Worm (Caenorhabditis elegans) whole organism, early embryonic: ENCODE measurements around the gene srx-33.

Experiments used
- B0310.2 ChIP-seq: sonication (generic microtip); optimal IDR thresholded peaks from 2 replicates; lab custom pipeline; 2016; ENCODE audit warnings: mild to moderate bottlenecking, missing genetic modification characterization, missing compliant biosample characterization
- F13C5.2 ChIP-seq: sonication (generic microtip); optimal IDR thresholded peaks from 2 replicates; lab custom pipeline; 2017; ENCODE audit warnings: mild to moderate bottlenecking, missing genetic modification characterization, inconsistent platforms, missing compliant biosample characterization
- aly-1 ChIP-seq: sonication (generic microtip); optimal IDR thresholded peaks from 2 replicates; lab custom pipeline; 2016; ENCODE audit warnings: missing genetic modification characterization, missing compliant biosample characterization
- ama-1 ChIP-seq: fragments of 150-350 bp; optimal IDR thresholded peaks from 2 replicates; lab custom pipeline; 2014
- ceh-13 ChIP-seq: fragments of 200-800 bp; sonication (Bioruptor generic); optimal IDR thresholded peaks from 2 replicates; lab custom pipeline; 2018; ENCODE audit warnings: mild to moderate bottlenecking, missing genetic modification characterization, missing compliant biosample characterization
- ceh-36 ChIP-seq: sonication (generic microtip); optimal IDR thresholded peaks from 2 replicates; lab custom pipeline; 2016; ENCODE audit warnings: missing genetic modification characterization, inconsistent platforms, missing compliant biosample characterization
- ets-7 ChIP-seq: sonication (generic microtip); optimal IDR thresholded peaks from 2 replicates; lab custom pipeline; 2016; ENCODE audit warnings: missing genotype, missing genetic modification characterization, missing compliant biosample characterization
- flt-1 ChIP-seq: fragments of 200-800 bp; sonication (Bioruptor generic); IDR thresholded peaks from 2 replicates; pipeline ENCODE4 v1.3.6; 2022; ENCODE audit warnings: missing genetic modification characterization, missing compliant biosample characterization
- hmbx-1 ChIP-seq: sonication (generic microtip); optimal IDR thresholded peaks from 2 replicates; lab custom pipeline; 2016; ENCODE audit warnings: mild to moderate bottlenecking, missing genetic modification characterization, missing compliant biosample characterization
- hmg-4 ChIP-seq: fragments of 200-800 bp; sonication (Bioruptor generic); optimal IDR thresholded peaks from 2 replicates; lab custom pipeline; 2018; ENCODE audit warnings: mild to moderate bottlenecking, missing genetic modification characterization, missing compliant biosample characterization
- hnd-1 ChIP-seq: sonication (generic microtip); optimal IDR thresholded peaks from 2 replicates; lab custom pipeline; 2016; ENCODE audit warnings: missing genetic modification characterization, missing compliant biosample characterization
- pes-1 ChIP-seq: fragments of 200-800 bp; sonication (Bioruptor generic); IDR thresholded peaks from 2 replicates; pipeline ENCODE4 v1.3.6; 2022; ENCODE audit warnings: missing genetic modification reagents, missing genetic modification characterization, missing compliant biosample characterization
- scrt-1 ChIP-seq: fragments of 200-800 bp; sonication (Bioruptor generic); IDR thresholded peaks from 2 replicates; pipeline ENCODE4 v1.3.6; 2022; ENCODE audit warnings: missing genetic modification characterization, missing compliant biosample characterization
- sea-1 ChIP-seq: fragments of 200-800 bp; sonication (Bioruptor generic); conservative IDR thresholded peaks from 2 replicates; pipeline ENCODE4 v1.3.6; 2022; ENCODE audit warnings: missing genetic modification characterization, missing compliant biosample characterization
- tbx-11 ChIP-seq: fragments of 200-800 bp; sonication (Bioruptor generic); IDR thresholded peaks from 2 replicates; pipeline ENCODE4 v1.3.6; 2022; ENCODE audit warnings: missing genetic modification characterization, missing compliant biosample characterization
- tbx-37 ChIP-seq: fragments of 200-800 bp; sonication (Bioruptor generic); conservative IDR thresholded peaks from 2 replicates; pipeline ENCODE4 v1.3.6; 2022; ENCODE audit warnings: missing genetic modification reagents, missing genetic modification characterization, missing compliant biosample characterization
- tra-4 ChIP-seq: sonication (generic microtip); optimal IDR thresholded peaks from 2 replicates; lab custom pipeline; 2017; ENCODE audit warnings: missing genetic modification characterization, missing compliant biosample characterization

Gene srx-33

DNA sequence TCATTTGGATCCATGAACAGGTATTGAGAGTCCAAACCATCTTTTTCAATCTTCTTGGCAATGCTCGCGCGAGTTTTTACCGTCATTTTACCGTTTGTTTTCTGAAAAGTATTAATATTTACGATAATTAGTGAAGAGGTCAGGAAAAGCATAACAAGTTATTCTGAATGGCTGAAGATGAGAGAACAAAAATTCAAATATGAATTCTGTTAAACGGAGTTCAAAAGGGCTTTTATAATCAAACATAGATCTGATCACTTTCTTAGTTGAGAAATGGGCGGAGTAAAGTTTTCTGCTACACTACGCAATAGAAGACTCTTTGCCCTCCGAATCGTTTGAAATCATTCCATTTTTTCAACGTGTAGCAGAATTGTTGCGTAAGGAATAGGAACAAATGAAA, 34.4 kb upstream of the srx-33 start, which contains the start of gene fat-7:
fat-7 (minus strand) TSS at position 101 of the 400 bp plus-strand sequence.
- TF ChIP-seq B0310.2 (no peak), tbx-11 (no peak), scrt-1 (no peak), F13C5.2 (no peak), hmbx-1 (tag; lab: Kevin White, UChicago) (no peak), ceh-13 (GFP tag; lab: Kevin White, UChicago) (no peak), tbx-37 (GFP tag; lab: Robert Waterston, UW) (no peak), hmg-4 (GFP tag; lab: Kevin White, UChicago) (no peak)

DNA sequence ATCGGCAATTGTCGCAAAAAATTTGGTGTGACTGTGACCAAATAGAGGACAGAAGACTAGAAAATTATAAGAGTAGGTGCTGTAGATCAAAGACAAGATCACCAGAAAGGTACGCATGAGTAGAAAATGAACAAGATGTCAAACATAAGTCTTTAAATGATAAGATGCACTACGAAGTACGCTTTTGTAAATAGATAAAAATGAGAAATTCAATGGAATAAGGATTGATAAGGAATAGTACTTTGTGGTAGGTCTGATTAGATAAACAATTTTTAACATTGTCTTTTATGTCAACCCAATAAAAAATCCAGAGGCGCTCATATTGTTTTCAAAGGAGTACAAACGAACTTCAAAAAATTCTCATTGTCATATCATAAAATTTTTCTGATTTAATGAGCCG, 31.9 kb upstream of the srx-33 start, which contains the start of gene F10D2.8:
F10D2.8 (minus strand) TSS at position 145 of the 400 bp plus-strand sequence.
- no peak for TF ChIP-seq tbx-11
- TF ChIP-seq ceh-13 (GFP tag; lab: Kevin White, UChicago) = no peak
- TF ChIP-seq aly-1 (tag; lab: Kevin White, UChicago) = no peak
- no peak for TF ChIP-seq hmg-4 (GFP tag; lab: Kevin White, UChicago)

DNA sequence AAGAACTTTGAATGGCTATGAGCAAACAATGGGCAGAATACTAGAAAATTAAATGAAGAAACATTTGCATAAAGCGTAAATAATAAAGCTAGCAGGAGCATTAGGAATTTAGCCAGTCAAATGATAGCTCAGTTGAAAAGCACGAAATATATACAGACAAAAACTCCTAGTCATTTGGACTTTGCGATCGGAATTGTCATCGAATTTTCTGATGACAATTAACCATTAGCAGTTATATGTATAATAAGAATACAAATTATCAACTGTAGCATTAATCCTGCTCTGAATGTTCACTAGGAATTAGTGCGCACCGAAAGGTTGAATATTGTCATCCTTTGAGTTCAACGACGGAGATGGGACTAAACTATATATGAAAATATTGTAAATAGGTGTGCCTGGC, 28.7 kb upstream of the srx-33 start, which contains the start of gene ugt-38:
ugt-38 (minus strand) TSS at position 101 of the 400 bp plus-strand sequence.
- TF ChIP-seq pes-1 (no peak), B0310.2 (no peak)

DNA sequence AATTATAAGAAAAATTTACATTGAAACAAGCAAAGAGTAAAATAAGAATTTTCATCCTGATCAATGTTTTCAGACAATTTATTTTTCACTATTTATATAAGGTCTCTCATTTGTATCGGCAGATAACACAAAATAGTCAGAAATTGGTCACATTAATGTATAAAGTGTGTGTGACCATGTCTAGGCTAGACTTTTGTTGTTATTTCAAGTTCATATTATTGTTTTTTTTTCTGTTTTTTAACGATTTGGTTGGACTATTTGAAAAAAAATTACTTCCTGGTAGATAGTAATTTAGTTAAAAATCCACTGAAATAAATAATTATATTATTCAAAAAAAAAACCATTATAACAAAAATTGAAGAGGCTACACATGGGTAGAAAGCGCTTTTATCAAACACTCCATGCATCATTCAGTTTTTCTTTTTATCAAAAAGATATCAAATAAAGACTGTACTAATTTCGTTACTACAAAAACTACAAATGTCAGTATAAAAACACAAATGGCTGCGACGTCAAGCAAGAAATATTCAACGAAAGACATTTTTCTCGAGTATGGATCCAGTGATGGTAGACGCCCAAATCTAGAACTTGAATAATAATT, 26.7 kb upstream of the srx-33 start, which contains the start of gene ugt-37:
ugt-37 (minus strand) TSS at position 69 of the 601 bp plus-strand sequence.
- TF ChIP-seq scrt-1 (no peak), F13C5.2 (no peak), hmbx-1 (tag; lab: Kevin White, UChicago) (no peak)

DNA sequence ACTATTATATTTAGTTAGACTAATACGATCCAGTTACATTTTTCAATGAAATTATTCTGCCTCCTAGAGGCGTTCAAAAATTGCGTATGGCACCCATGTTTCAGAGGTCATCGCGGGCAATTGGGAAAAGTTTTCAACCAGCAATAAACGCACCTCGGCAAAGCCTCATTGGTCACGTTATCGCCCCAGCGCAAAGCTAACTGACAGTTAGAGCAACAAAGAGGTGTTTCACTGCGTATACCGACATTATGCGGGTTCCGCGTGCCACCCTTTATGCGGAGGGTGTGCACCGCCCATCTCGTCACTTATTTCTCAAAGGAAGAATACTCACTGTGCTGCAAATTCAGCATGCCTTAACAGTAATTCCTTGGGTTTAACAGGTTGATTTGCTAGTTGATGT, 24.0 kb upstream of the srx-33 start:
- 0 out of 2 replicates have a peak, but pooled peaks have one; percentile 29 for TF ChIP-seq tbx-11
- 0 out of 2 replicates have a peak, but pooled peaks have one; percentile 37 for TF ChIP-seq sea-1 (GFP tag; lab: Robert Waterston, UW)
- TF ChIP-seq scrt-1 = no peak
- no peak for TF ChIP-seq ama-1 (lab: Kevin White, UChicago)

DNA sequence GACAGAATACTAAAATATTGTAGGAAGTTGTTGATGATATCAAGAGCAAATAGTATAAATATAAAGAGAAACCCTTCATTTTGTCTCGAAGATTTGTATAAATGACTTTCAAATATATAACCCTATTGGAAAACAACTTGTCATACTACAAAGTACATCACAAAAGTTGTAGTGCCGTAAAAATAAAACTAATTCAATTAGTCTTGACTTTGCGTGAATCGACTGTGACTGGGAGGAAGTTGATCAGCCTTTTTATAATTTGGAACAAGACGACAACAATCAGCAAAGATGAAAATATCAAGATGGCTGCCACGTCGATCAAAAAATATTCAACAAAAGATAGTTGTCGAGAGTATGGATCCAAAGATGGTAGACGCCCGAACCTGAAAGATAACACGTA, 23.2 kb upstream of the srx-33 start, which contains the start of gene ugt-40:
ugt-40 (minus strand) TSS at position 101 of the 400 bp plus-strand sequence.
- TF ChIP-seq tbx-11 = no peak
- no peak for TF ChIP-seq B0310.2
- TF ChIP-seq tra-4 (tag; lab: Kevin White, UChicago) = no peak
- TF ChIP-seq F13C5.2 = no peak
- no peak for TF ChIP-seq hmbx-1 (tag; lab: Kevin White, UChicago)
- no peak for TF ChIP-seq ceh-13 (GFP tag; lab: Kevin White, UChicago)
- TF ChIP-seq scrt-1 = no peak
- TF ChIP-seq hmg-4 (GFP tag; lab: Kevin White, UChicago) = no peak
- no peak for TF ChIP-seq ceh-36 (tag; lab: Kevin White, UChicago)
- TF ChIP-seq sea-1 (GFP tag; lab: Robert Waterston, UW) = no peak
- no peak for TF ChIP-seq pes-1
- TF ChIP-seq flt-1 (GFP tag; lab: Robert Waterston, UW) = no peak
- TF ChIP-seq ama-1 (lab: Kevin White, UChicago) = no peak
- TF ChIP-seq ets-7 (tag; lab: Kevin White, UChicago) = no peak
- TF ChIP-seq aly-1 (tag; lab: Kevin White, UChicago) = no peak
- TF ChIP-seq tbx-37 (GFP tag; lab: Robert Waterston, UW) = no peak
- no peak for TF ChIP-seq hnd-1 (tag; lab: Kevin White, UChicago)

DNA sequence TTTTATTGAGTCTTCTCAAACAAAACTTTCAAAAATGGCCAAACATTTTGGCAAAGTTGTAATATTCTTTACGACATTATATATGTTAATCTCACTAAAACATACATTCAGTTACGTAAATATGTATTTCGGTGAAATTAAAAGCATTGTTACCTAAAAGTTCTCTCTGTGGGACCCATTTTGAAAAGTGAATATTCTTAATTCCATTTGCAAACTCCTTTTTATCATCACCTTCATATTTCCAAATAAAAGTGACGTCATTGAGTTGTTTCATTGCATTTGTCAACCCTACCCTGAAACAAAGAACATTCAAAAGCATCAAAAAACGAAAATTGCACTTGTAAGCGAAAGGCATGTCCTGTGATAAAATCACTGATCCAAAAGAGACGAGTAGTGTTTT, 21.7 kb upstream of the srx-33 start:
- no peak for TF ChIP-seq tra-4 (tag; lab: Kevin White, UChicago)
- no peak for TF ChIP-seq pes-1

DNA sequence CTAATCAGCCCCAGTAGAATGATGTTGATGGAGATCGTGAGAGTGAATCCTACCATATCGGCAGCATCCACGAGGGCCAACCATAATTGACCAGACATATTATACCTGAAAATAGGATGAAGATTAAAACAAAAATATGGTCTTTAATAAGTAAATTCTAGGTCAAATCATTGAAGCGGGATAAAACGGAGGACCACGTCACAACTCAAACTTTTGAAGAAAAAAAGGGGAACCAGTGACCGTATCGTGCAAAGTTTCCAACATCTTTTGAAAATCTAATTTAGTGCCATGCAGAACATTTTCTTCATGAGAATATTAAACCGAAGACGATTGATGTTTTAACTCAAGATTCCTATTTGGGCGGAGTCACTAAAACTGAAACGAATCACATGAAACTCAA, 19.6 kb upstream of the srx-33 start, which contains the start of gene str-112:
str-112 (minus strand) TSS at position 101 of the 400 bp plus-strand sequence.
- TF ChIP-seq ets-7 (tag; lab: Kevin White, UChicago) (no peak), hmg-4 (GFP tag; lab: Kevin White, UChicago) (no peak), sea-1 (GFP tag; lab: Robert Waterston, UW) (no peak), tra-4 (tag; lab: Kevin White, UChicago) (no peak), tbx-11 (no peak)

DNA sequence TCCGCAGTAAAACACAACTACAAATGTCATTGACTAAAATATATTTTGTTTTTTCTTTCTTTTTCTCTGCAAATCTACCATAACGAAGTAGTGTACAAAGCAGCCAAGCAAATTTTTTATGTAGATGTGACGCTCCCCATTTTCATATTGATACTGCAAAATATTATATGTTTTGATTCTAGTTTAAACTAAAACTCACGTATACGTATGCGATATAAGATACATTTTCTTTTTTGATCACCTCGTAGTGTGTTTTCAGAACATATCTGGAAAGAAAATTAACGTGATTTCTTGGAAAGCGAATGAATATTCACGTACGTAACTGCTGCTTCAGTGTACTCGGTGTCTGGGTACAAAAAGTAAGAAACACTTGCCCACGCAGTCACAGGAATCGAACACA, 18.2 kb upstream of the srx-33 start:
- TF ChIP-seq tbx-37 (GFP tag; lab: Robert Waterston, UW) (no peak), hmg-4 (GFP tag; lab: Kevin White, UChicago) (no peak), aly-1 (tag; lab: Kevin White, UChicago) (no peak), tra-4 (tag; lab: Kevin White, UChicago) (no peak), tbx-11 (no peak), ama-1 (lab: Kevin White, UChicago) (no peak), ceh-13 (GFP tag; lab: Kevin White, UChicago) (no peak), ets-7 (tag; lab: Kevin White, UChicago) (no peak), hnd-1 (tag; lab: Kevin White, UChicago) (no peak), pes-1 (no peak), flt-1 (GFP tag; lab: Robert Waterston, UW) (no peak), F13C5.2 (no peak), scrt-1 (no peak), ceh-36 (tag; lab: Kevin White, UChicago) (no peak), B0310.2 (no peak), sea-1 (GFP tag; lab: Robert Waterston, UW) (no peak), hmbx-1 (tag; lab: Kevin White, UChicago) (no peak)
